Fruit fly (Drosophila melanogaster) whole organism, wandering third instar larva: ENCODE measurements around the gene REG.

Source experiments
- Abd-B ChIP-seq: fragments of >200 bp; optimal IDR thresholded peaks from 2 replicates; lab custom pipeline; 2017; ENCODE audit warnings: missing biosample characterization, missing genetic modification characterization
- HLH106 ChIP-seq: fragments of 200-800 bp; optimal IDR thresholded peaks from 3 replicates; lab custom pipeline; 2019; ENCODE audit warnings: missing biosample characterization, mild to moderate bottlenecking, missing genetic modification characterization, moderate library complexity
- Hr83 ChIP-seq: fragments of 200-300 bp; sonication (Bioruptor generic); optimal IDR thresholded peaks from 2 replicates; lab custom pipeline; 2016; ENCODE audit warnings: missing biosample characterization, mild to moderate bottlenecking, missing genetic modification characterization, moderate library complexity; ENCODE audit not compliant: poor library complexity, severe bottlenecking
- N ChIP-seq: fragments of >200 bp; optimal IDR thresholded peaks from 2 replicates; lab custom pipeline; 2018; ENCODE audit warnings: missing biosample characterization, missing external identifiers, missing genetic modification characterization
- OdsH ChIP-seq: fragments of 200-800 bp; sonication (Bioruptor generic); optimal IDR thresholded peaks from 2 replicates; lab custom pipeline; 2016; ENCODE audit warnings: missing biosample characterization, mild to moderate bottlenecking, missing genetic modification characterization
- dmrt93B ChIP-seq: fragments of 200-800 bp; sonication (Bioruptor generic); optimal IDR thresholded peaks from 2 replicates; lab custom pipeline; 2018; ENCODE audit warnings: missing biosample characterization, mild to moderate bottlenecking, missing genetic modification characterization
- dsf ChIP-seq: sonication (Bioruptor generic); optimal IDR thresholded peaks from 2 replicates; lab custom pipeline; 2016; ENCODE audit warnings: missing biosample characterization, missing genetic modification characterization, borderline replicate concordance
- fru ChIP-seq: fragments of 200-800 bp; sonication (Bioruptor generic); optimal IDR thresholded peaks from 3 replicates; lab custom pipeline; 2016; ENCODE audit warnings: missing biosample characterization, mild to moderate bottlenecking, missing genetic modification characterization
- usp ChIP-seq: fragments of >200 bp; optimal IDR thresholded peaks from 2 replicates; lab custom pipeline; 2017; ENCODE audit warnings: missing biosample characterization, missing genetic modification characterization

DNA sequence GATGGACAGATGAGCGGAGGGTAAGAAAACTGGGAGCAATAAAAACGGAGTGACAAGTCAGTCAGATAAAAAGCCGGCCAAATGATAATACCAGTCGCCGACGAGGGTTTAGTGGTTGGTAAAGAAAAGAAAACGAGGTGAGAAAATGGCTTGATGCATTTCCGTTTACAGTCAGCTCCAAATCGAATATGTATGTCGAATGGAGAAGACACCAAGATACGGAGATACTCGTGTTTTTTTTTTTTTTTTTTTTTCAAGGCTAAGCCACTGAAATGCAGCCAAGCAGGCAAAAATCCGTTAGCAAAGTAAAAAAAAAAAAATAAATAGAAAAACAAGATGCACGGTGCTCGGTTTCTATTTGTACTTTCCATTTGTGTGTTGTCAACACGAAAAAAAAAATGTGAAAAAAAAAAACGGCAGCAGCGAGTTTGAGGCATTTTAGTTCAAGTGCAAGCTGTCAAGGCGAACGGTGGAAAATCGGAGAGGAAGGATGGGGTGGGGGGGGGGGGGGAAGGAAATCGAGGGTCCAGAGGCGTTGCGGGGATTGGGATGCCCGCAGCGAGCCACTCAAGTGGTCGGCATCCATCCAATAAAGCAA lies 31.7 kb downstream of the REG start:
- no peak for TF ChIP-seq Hr83 (GFP tag; lab: Kevin White, UChicago)
- no peak for TF ChIP-seq Abd-B (GFP tag; lab: Kevin White, UChicago)
- no peak for TF ChIP-seq usp (GFP tag; lab: Kevin White, UChicago)
- no peak for TF ChIP-seq HLH106 (tag; lab: Kevin White, UChicago)
- no peak for TF ChIP-seq dsf (GFP tag; lab: Kevin White, UChicago)
- no peak for TF ChIP-seq N (GFP tag; lab: Kevin White, UChicago)
- TF ChIP-seq fru: no peak
- TF ChIP-seq dmrt93B (GFP tag; lab: Kevin White, UChicago): no peak
- no peak for TF ChIP-seq OdsH (GFP tag; lab: Kevin White, UChicago)
